Fruit fly (Drosophila melanogaster) whole organism, adult: ENCODE data around the gene Hrd3.

Source experiments
- CG12768 ChIP-seq: fragments of 200-800 bp; sonication (Bioruptor generic); optimal IDR thresholded peaks from 2 replicates; lab custom pipeline; 2017; ENCODE audit warnings: missing biosample characterization, missing genetic modification characterization, mild to moderate bottlenecking, moderate library complexity, missing genetic modification reagents
- CG33017 ChIP-seq: fragments of 200-800 bp; sonication (Bioruptor generic); optimal IDR thresholded peaks from 2 replicates; lab custom pipeline; 2018; ENCODE audit warnings: missing biosample characterization, mild to moderate bottlenecking, missing genetic modification characterization, moderate library complexity
- CG7101 ChIP-seq: fragments of 200-800 bp; sonication (Bioruptor generic); optimal IDR thresholded peaks from 2 replicates; lab custom pipeline; 2018; ENCODE audit warnings: missing biosample characterization, mild to moderate bottlenecking, missing genetic modification characterization, moderate library complexity
- Crg-1 ChIP-seq: fragments of 200-800 bp; sonication (Bioruptor generic); optimal IDR thresholded peaks from 2 replicates; lab custom pipeline; 2016; ENCODE audit warnings: missing biosample characterization, missing genetic modification characterization
- cnc ChIP-seq, 2 experiments: fragments of >200 bp; optimal IDR thresholded peaks; 2 replicates each; lab custom pipeline; 2017
- kay ChIP-seq: fragments of 200-800 bp; sonication (Bioruptor generic); peaks from one replicate; lab custom pipeline; 2016; ENCODE audit warnings: missing biosample characterization, missing genetic modification characterization, borderline replicate concordance
- ovo ChIP-seq: fragments of 200-800 bp; sonication (Bioruptor generic); optimal IDR thresholded peaks from 2 replicates; lab custom pipeline; 2016; ENCODE audit warnings: missing biosample characterization, missing genetic modification characterization

dm6 chr3R:23787632-23787960 is 29.2 kb upstream of the Hrd3 start:
- no peak for TF ChIP-seq CG7101 (tag; lab: Kevin White, UChicago)
- TF ChIP-seq CG33017 (tag; lab: Kevin White, UChicago): no peak
- TF ChIP-seq ovo (GFP tag; lab: Kevin White, UChicago): no peak
- no peak for TF ChIP-seq Crg-1 (GFP tag; lab: Kevin White, UChicago)
- TF ChIP-seq kay (GFP tag; lab: Kevin White, UChicago): peak; percentile 20
- TF ChIP-seq CG12768 (GFP tag; lab: Kevin White, UChicago): no peak
- no peak for TF ChIP-seq cnc (optimal IDR thresholded peaks at IDR 0.05; lab: Kevin White, UChicago)
